Worm (Caenorhabditis elegans): ENCODE results near the gene Y39B6A.3.

- TF ChIP-seq fkh-10 (GFP tag; optimal IDR thresholded peaks at IDR 0.05) = no peak
- TF ChIP-seq ama-1 (optimal IDR thresholded peaks at IDR 0.05) = no peak
- TF ChIP-seq sox-4 (tag; optimal IDR thresholded peaks at IDR 0.05) = no peak
Measured at ce11 chrV:19149057-19149456, 40.8 kb downstream of the Y39B6A.3 start, which contains the start of gene Y39B6A.7.
